Worm (Caenorhabditis elegans): ENCODE data around the gene C08F11.1.

The C08F11.1 gene

ce11 chrIV:13665073-13665472 is 41.4 kb downstream of the C08F11.1 start:
- no peak for TF ChIP-seq cnd-1 (tag; optimal IDR thresholded peaks at IDR 0.05)
- no peak for TF ChIP-seq unc-62 (GFP tag; optimal IDR thresholded peaks at IDR 0.05)
- TF ChIP-seq ceh-83 (GFP tag; optimal IDR thresholded peaks at IDR 0.05): no peak
- TF ChIP-seq flh-1 (GFP tag; optimal IDR thresholded peaks at IDR 0.05): no peak
- no peak for TF ChIP-seq unc-120 (tag; optimal IDR thresholded peaks at IDR 0.05; ENCODE audit: poor library complexity, severe bottlenecking)
- no peak for TF ChIP-seq tbx-8 (GFP tag; optimal IDR thresholded peaks at IDR 0.05)
- no peak for TF ChIP-seq ceh-39 (tag; optimal IDR thresholded peaks at IDR 0.05)
- TF ChIP-seq nhr-237 (tag; optimal IDR thresholded peaks at IDR 0.05): no peak
- no peak for TF ChIP-seq lin-13 (tag; optimal IDR thresholded peaks at IDR 0.05)

ce11 chrIV:13666849-13667430 is 43.3 kb downstream of the C08F11.1 start, which contains the start of gene fbxa-215:
fbxa-215 (minus strand) TSS chrIV:13666909.
- TF ChIP-seq flh-1 (GFP tag; optimal IDR thresholded peaks at IDR 0.05) (no peak), nhr-12 (tag; optimal IDR thresholded peaks at IDR 0.05) (no peak), ceh-43 (GFP tag; optimal IDR thresholded peaks at IDR 0.05) (no peak), mls-2 (tag; optimal IDR thresholded peaks at IDR 0.05) (no peak), blmp-1 (tag; optimal IDR thresholded peaks at IDR 0.05) (no peak), unc-39 (tag; optimal IDR thresholded peaks at IDR 0.05) (no peak), unc-62 (GFP tag; optimal IDR thresholded peaks at IDR 0.05) (no peak), nhr-237 (tag; optimal IDR thresholded peaks at IDR 0.05) (no peak)

- peak; percentile 61 for TF ChIP-seq ceh-83 (GFP tag; optimal IDR thresholded peaks at IDR 0.05)
These were observed 44.3 kb downstream of the C08F11.1 start for ce11 chrIV:13667975-13668374.

ce11 chrIV:13673504-13673903 is 49.9 kb downstream of the C08F11.1 start, which contains the start of gene oac-48:
oac-48 (plus strand) TSS chrIV:13673804.
- TF ChIP-seq nhr-2 (tag; optimal IDR thresholded peaks at IDR 0.05) (no peak), elt-1 (tag; optimal IDR thresholded peaks at IDR 0.05; ENCODE audit: borderline replicate concordance, insufficient read depth) (no peak), ceh-43 (GFP tag; optimal IDR thresholded peaks at IDR 0.05) (no peak), cnd-1 (tag; optimal IDR thresholded peaks at IDR 0.05) (no peak), lsy-2 (tag; optimal IDR thresholded peaks at IDR 0.05) (no peak), ces-1 (GFP tag; optimal IDR thresholded peaks at IDR 0.05) (no peak), unc-39 (tag; optimal IDR thresholded peaks at IDR 0.05) (no peak), nhr-28 (tag; optimal IDR thresholded peaks at IDR 0.05) (no peak), lin-32 (GFP tag; optimal IDR thresholded peaks at IDR 0.05) (no peak), ham-2 (GFP tag; optimal IDR thresholded peaks at IDR 0.05) (no peak), hlh-1 (tag; optimal IDR thresholded peaks at IDR 0.05) (no peak), blmp-1 (tag; optimal IDR thresholded peaks at IDR 0.05) (no peak), mab-5 (tag; optimal IDR thresholded peaks at IDR 0.05) (no peak), mep-1 (tag; optimal IDR thresholded peaks at IDR 0.05) (no peak), ceh-39 (tag; optimal IDR thresholded peaks at IDR 0.05) (no peak), bed-3 (GFP tag; optimal IDR thresholded peaks at IDR 0.05) (no peak), lin-13 (tag; optimal IDR thresholded peaks at IDR 0.05) (no peak), sem-2 (GFP tag; optimal IDR thresholded peaks at IDR 0.05) (no peak), nhr-237 (tag; optimal IDR thresholded peaks at IDR 0.05) (no peak)

All from whole organism, mixed stage, embryonic.